Fruit fly (Drosophila melanogaster) whole organism, prepupa: ENCODE measurements around the gene FarO.

ENCODE experiments used
- CG10669 ChIP-seq: fragments of 200-800 bp; sonication (Bioruptor generic); optimal IDR thresholded peaks from 3 replicates; lab custom pipeline; 2018; ENCODE audit warnings: missing biosample characterization, mild to moderate bottlenecking, missing genetic modification characterization, moderate library complexity
- CG1621 ChIP-seq: fragments of 200-800 bp; sonication (Bioruptor generic); optimal IDR thresholded peaks from 3 replicates; lab custom pipeline; 2018; ENCODE audit warnings: missing biosample characterization, mild to moderate bottlenecking, missing genetic modification characterization
- CG16779 ChIP-seq: fragments of 200-800 bp; sonication (Bioruptor generic); optimal IDR thresholded peaks from 3 replicates; lab custom pipeline; 2017; ENCODE audit warnings: missing biosample characterization, mild to moderate bottlenecking, missing genetic modification characterization
- CG6276 ChIP-seq: fragments of 200-800 bp; sonication (Bioruptor generic); optimal IDR thresholded peaks from 2 replicates; lab custom pipeline; 2017; ENCODE audit warnings: missing biosample characterization, mild to moderate bottlenecking, missing genetic modification characterization
- Ets21C ChIP-seq: fragments of 200-800 bp; sonication (Bioruptor generic); optimal IDR thresholded peaks from 3 replicates; lab custom pipeline; 2016; ENCODE audit warnings: missing biosample characterization, missing genetic modification characterization
- OdsH ChIP-seq: fragments of 200-800 bp; sonication (Bioruptor generic); optimal IDR thresholded peaks from 3 replicates; lab custom pipeline; 2016; ENCODE audit warnings: missing biosample characterization, missing genetic modification characterization
- Sox15 ChIP-seq: fragments of 200-800 bp; sonication (Bioruptor generic); optimal IDR thresholded peaks from 3 replicates; lab custom pipeline; 2016; ENCODE audit warnings: missing biosample characterization, missing genetic modification characterization
- net ChIP-seq: fragments of 200-800 bp; sonication (Bioruptor generic); optimal IDR thresholded peaks from 3 replicates; lab custom pipeline; 2016; ENCODE audit warnings: missing biosample characterization, missing genetic modification characterization
- topi ChIP-seq: fragments of 200-800 bp; sonication (Bioruptor generic); optimal IDR thresholded peaks from 3 replicates; lab custom pipeline; 2016; ENCODE audit warnings: missing biosample characterization, missing genetic modification characterization

dm6 chrX:2161020-2161419 lies 42.6 kb downstream of the FarO start:
- TF ChIP-seq topi (no peak), CG16779 (tag; lab: Kevin White, UChicago) (no peak), net (GFP tag; lab: Kevin White, UChicago) (no peak), CG10669 (GFP tag; lab: Kevin White, UChicago) (no peak), Sox15 (GFP tag; lab: Kevin White, UChicago) (no peak), CG6276 (GFP tag; lab: Kevin White, UChicago) (no peak), OdsH (GFP tag; lab: Kevin White, UChicago) (no peak), CG1621 (tag; lab: Kevin White, UChicago) (no peak), Ets21C (GFP tag; lab: Kevin White, UChicago) (no peak)
